Fruit fly (Drosophila melanogaster) Kc167 (cell line): ENCODE data around the gene CG12355.

ENCODE experiments used
- Myc ChIP-seq: fragments of >200 bp; optimal IDR thresholded peaks from 2 replicates; lab custom pipeline; 2017; ENCODE audit warnings: missing external identifiers
- Sin3A ChIP-seq: fragments of >200 bp; optimal IDR thresholded peaks from 2 replicates; lab custom pipeline; 2018; ENCODE audit warnings: missing external identifiers
- h ChIP-seq: fragments of >200 bp; optimal IDR thresholded peaks from 3 replicates; lab custom pipeline; 2018; ENCODE audit warnings: missing external identifiers
- insv ChIP-seq: fragments of >200 bp; optimal IDR thresholded peaks from 3 replicates; lab custom pipeline; 2018; ENCODE audit warnings: missing external identifiers
- psq ChIP-seq: fragments of >200 bp; optimal IDR thresholded peaks from 2 replicates; lab custom pipeline; 2017; ENCODE audit warnings: missing external identifiers
- ttk ChIP-seq: sonication (Bioruptor generic); optimal IDR thresholded peaks from 2 replicates; lab custom pipeline; 2017; ENCODE audit warnings: missing external identifiers

Gene CG12355

DNA sequence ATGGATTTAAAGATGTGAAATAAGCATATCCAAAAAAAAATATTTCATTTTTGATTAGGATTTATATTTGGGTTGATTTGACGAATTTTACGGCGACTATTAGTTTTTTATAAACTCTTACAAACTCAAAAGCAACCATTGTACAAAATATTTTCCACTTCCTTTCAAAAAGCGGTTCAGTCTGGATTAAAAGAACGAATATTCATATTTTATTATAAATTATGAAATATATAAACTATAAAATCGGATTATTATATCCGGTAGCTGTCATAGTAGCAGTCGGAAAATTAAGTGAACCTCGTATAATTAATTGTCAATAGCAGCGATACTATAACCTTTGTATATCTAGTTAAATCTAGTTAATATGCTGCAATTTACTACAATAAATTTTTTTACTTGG is at the start of gene CG12355:
Gene CG12355, minus strand, starts transcription at position 101 of the 400 bp plus-strand sequence.
- TF ChIP-seq Myc (no peak), psq (lab: Kevin White, UChicago) (no peak), Sin3A (lab: Kevin White, UChicago) (no peak), ttk (lab: Kevin White, UChicago) (no peak), h (lab: Kevin White, UChicago) (no peak), insv (lab: Kevin White, UChicago) (no peak)

DNA sequence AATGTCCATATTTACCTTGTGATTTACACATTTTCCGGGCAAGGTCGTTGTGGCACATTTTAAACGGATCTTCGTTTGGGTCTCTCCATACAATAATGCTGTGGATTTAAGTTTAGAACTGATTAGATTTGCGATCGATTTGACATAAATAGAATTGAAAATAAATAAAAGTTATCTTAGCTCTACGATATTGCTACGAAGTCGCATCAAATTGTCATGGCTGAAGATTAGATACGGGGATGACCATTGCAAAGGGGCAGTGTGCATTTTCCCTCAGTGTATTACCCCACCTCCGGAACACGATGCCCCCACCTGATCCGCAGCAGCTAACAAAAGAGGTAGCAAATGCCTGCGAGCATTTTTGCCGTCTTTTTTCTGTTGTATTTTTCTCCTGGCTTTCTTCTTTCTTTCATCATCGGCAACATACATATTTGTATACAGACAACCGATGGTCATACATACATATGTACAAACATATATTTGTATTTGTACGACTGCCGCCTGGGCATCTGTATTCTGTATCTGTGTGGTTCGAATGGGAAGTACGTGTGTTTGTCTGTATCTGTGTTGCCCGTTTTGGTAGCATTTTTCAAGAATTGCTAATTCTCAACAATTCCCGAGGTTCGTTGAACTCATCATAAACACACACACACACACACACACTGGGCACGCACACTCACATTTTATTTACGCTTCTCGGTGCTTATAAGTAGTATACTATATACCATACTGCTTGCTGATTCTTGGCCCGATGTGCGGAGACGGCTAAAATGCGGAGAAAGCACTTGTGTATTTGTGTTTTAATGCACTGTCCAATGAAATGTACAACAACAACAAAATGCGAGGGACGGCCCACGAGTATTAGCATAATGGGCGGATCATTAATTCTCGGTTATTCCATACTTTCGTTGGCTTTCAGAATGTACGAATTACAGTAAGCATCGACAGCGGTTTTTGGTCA is 49.4 kb upstream of the CG12355 start:
- TF ChIP-seq ttk (lab: Kevin White, UChicago) (no peak), insv (lab: Kevin White, UChicago) (no peak), h (lab: Kevin White, UChicago) (no peak), psq (lab: Kevin White, UChicago) (no peak), Myc (no peak), Sin3A (lab: Kevin White, UChicago) (no peak)

DNA sequence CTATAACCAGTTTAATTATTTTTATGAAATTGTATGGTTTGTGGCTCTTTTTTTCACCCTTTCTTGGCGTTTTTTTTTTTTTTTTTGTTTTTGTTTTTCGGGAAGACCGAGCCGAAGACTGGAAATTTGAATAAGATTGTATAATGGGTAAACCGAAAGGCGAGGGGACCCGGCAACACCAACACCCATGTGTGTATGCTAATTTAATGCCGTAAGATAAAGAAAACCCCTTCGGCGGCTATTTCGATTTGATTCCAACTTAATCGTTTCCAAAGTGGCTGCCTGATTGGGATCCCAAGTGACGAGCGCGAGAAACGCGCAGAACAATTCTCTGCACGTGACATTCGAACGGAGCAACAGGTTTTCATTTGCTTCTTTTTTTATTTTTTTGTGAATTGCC is 48.1 kb upstream of the CG12355 start:
- TF ChIP-seq h (lab: Kevin White, UChicago) (no peak), psq (lab: Kevin White, UChicago) (no peak), ttk (lab: Kevin White, UChicago) (no peak), Myc (no peak), Sin3A (lab: Kevin White, UChicago) (no peak), insv (lab: Kevin White, UChicago) (no peak)

DNA sequence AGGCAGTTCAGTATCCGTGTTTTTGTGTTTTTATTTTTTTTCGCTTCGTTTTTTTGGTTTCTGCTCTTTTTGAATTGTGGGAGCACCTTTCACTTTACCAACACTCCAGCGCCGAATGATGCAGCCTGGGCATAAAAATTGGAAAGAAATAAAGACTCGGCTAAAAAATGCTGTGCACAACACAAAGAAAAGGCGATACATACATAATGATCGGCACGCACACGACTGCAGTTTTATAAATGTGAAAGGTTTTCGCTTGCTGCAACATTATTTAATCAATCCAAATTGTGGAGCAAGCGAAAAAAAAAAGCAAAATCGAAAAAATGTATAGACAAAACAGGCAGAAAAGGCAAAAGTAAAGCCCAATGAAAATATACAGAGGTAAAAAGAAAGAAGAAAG is 47.7 kb upstream of the CG12355 start:
- TF ChIP-seq psq (lab: Kevin White, UChicago), result no peak
- no peak for TF ChIP-seq ttk (lab: Kevin White, UChicago)
- no peak for TF ChIP-seq insv (lab: Kevin White, UChicago)
- no peak for TF ChIP-seq h (lab: Kevin White, UChicago)
- TF ChIP-seq Sin3A (lab: Kevin White, UChicago), result no peak
- no peak for TF ChIP-seq Myc

DNA sequence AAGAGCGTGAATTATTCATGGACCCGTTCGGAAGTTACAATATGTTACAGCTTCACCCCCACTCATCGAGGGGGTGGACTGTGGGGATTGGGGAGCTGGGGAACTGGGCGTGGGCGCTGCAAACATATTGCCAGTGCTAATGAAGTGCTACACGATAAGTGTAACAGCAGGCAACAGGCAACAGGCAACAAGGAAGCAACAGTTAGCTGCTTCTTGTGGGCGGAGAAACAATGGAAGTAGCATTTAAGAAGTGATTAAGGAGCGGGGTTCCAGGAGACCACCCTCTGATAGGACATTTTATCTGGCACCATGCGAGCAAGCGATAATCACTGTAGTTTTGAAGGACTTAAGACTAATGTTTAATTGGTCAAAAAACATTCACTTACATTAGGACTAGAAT is 45.9 kb upstream of the CG12355 start:
- TF ChIP-seq ttk (lab: Kevin White, UChicago) (no peak), Sin3A (lab: Kevin White, UChicago) (no peak), psq (lab: Kevin White, UChicago) (no peak), insv (lab: Kevin White, UChicago) (no peak), h (lab: Kevin White, UChicago) (no peak), Myc (no peak)

DNA sequence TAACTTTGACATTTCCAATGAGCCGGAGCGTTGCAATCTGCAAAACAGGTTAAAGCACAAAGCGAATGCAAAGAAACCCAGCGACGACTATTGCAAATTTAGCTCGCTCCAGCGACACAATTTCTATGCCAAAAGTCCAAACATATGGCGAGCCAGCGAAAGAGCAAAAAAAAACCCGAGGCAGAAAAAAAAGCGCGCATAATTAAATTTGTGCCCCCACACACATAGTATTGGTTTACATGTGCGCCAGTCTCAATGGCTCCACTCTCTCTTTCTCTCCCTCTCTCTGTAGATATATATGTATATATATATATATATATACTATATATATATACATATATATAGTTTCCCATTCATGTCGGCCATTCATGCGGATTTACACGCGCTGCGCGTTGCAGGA is 45.3 kb upstream of the CG12355 start:
- TF ChIP-seq h (lab: Kevin White, UChicago) (no peak), Myc (no peak), ttk (lab: Kevin White, UChicago) (no peak), Sin3A (lab: Kevin White, UChicago) (no peak), insv (lab: Kevin White, UChicago) (no peak), psq (lab: Kevin White, UChicago) (no peak)

DNA sequence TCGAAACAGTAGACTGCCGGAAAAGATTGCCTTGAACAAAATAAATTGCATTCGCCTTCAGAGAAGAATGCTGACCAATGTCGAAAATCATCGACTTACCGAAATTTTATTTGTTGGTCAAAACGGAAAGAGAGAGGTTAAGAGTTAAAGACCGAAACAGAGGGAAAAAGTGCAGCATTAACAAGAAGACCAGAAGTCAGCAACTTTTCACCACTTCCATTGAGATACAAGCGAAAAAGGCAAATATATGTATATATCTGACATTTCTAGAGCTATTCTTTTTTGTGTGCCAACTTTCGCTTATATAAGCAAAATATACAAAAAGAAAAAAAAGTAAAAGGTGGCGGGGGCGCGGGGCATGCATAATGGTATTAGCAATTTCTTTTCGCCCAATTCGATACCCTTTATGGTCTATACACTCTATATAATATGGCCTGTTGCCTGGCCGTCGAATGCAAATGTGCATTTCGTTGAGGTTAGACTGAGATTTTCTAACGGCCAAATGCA is 44.6 kb upstream of the CG12355 start:
- TF ChIP-seq ttk (lab: Kevin White, UChicago) (no peak), h (lab: Kevin White, UChicago) (no peak), Sin3A (lab: Kevin White, UChicago) (no peak), psq (lab: Kevin White, UChicago) (no peak), Myc (no peak), insv (lab: Kevin White, UChicago) (no peak)

DNA sequence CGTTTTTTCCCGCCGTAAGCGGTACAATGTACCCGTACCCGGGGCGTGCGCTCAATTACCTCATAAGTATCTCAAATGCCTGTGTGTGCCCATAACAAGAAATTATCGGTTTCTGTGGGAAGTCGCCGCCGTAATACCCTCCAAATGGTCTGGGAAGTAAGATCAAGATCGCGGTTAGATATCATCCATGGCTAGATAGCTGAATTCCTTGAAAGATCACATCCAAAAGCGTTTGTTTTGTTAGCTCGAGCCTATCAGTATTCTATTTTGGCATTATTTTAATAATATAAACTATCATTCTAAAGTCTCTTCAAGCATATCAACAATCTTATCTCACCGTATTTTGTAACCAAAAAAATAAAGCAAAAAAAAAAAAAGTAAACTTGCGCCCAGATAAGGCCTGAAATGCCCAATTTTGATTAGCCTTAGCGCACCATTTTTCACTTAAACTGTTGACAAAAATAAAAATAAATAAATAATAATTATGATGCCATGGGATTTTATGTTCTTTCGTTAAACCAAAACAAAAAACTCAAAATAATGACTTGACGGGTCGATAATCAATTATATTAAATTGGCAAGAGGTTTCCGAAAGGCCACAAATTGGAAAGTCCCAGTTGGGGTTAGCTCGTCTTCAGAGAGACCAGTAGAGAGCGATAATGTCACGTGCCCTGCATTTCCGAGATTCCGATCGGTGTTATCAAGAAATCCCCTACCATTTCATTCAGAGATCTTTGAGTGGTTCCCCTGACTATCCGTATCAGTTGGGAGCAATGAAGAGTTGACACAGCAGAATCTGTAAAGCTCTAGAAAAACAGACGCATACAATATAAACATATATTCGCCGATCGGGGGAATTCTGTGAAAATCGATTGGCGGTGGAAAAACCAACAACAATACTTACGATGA is 43.5 kb upstream of the CG12355 start:
- TF ChIP-seq ttk (lab: Kevin White, UChicago) (no peak), Myc (no peak), Sin3A (lab: Kevin White, UChicago) (no peak), insv (lab: Kevin White, UChicago) (no peak)

DNA sequence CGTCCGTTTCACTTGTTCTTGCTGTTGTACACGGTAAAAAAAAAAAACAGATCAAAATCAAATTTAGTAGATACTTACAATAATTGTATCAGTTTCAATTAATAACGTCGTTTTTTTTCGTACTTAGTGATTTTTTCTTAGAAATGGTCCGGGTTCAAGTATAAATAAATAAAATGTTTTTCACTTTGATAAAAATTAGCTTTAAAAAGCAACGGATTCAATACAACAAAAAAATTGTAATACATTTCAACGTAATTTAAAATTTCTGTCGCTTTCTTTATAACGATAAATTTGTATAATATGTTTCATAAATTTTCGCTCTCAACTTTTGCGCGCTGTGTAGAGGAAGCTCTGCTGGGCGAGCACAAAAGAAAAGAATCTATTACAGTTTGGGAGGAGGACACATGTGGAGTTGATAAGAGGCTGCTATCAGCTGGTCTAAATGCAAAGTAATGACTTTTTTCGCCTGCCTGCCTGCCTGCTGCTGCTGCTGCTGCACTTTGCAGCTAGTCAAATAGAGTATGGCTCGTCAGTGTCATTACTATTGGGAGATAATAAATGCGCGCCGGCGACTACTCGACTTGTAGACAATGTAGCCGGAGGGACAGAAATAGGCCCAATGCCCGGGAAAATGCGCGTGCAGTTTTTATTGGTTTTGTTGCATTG is 42.7 kb upstream of the CG12355 start:
- TF ChIP-seq psq (lab: Kevin White, UChicago) (no peak), Myc (no peak), Sin3A (lab: Kevin White, UChicago) (no peak), insv (lab: Kevin White, UChicago) (no peak), ttk (lab: Kevin White, UChicago) (no peak), h (lab: Kevin White, UChicago) (no peak)

DNA sequence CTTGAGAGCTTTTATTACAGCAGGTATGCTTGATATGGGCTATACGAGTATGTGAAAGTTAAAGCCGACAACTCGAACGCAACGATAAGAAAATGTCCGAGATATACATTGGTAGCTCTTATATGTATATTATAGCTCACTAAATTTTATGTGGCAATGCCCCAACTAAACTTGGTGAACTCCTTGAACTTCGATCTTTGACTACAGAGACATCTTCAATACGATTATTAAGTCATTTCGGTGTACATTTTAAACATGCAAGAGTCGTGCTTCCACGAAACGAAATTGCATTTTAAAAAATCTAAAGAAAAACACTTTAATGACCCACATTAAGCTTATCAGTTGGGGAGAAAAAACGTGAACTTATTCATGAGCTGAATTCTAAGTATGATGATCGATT is 41.2 kb upstream of the CG12355 start:
- TF ChIP-seq Myc (no peak), psq (lab: Kevin White, UChicago) (no peak), Sin3A (lab: Kevin White, UChicago) (no peak), ttk (lab: Kevin White, UChicago) (no peak), insv (lab: Kevin White, UChicago) (no peak), h (lab: Kevin White, UChicago) (no peak)
